Worm (Caenorhabditis elegans): ENCODE results near the gene dim-1.

Gene dim-1

DNA sequence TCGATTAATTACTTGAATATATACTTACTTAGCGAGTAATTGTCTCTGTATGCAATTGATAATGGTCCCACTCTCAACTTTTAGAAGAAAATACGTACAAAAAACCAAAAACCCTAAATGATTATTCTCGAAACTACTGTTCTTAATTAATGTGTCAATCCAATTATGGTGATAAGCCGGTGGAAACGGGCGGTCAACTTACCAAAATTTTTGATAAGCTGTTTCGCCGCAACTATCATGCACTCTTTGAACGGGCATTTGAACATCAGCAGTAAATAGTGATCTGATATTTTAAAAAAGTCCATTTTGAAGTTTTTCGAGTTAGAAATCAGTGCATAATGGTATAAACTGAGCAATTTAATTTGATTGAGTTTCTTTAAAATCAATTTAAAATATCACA, 20.4 kb upstream of the dim-1 start:
- no peak for TF ChIP-seq lir-3 (tag; optimal IDR thresholded peaks at IDR 0.05; ENCODE audit: poor library complexity)
- no peak for TF ChIP-seq isw-1 (GFP tag; IDR thresholded peaks at IDR 0.05)
- TF ChIP-seq skn-1 (tag; optimal IDR thresholded peaks at IDR 0.05) = no peak

DNA sequence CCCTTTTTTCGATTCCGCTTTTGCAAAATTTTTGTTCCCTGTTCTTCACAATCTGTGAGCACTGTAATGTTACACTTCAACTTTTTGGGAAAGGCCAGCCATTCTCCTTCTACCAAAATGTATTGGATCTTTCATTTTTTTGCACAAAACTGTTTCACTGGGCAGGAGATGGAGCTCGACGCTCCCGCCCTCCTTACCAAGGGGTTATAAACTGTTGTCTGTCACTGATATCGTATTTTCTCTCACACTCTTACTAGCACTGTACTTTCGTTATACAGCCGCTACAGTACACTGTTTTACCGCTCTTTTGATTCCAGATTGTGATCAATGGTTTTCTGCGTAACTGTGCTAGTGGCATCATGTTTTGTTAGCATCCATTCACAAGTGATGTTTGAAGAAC, 19.7 kb upstream of the dim-1 start, which contains the start of gene C46F2.1:
TSS of gene C46F2.1 (plus strand) at position 301 of the 400 bp plus-strand sequence.
- TF ChIP-seq ceh-8 (GFP tag; optimal IDR thresholded peaks at IDR 0.05) (no peak), isw-1 (GFP tag; IDR thresholded peaks at IDR 0.05) (no peak), efl-1 (optimal IDR thresholded peaks at IDR 0.05) (no peak), efl-1 (GFP tag; optimal IDR thresholded peaks at IDR 0.05 in 1 of 2) (peak in 1 of 2 experiments; percentile 49), ceh-90 (tag; optimal IDR thresholded peaks at IDR 0.05) (no peak), nhr-20 (tag; optimal IDR thresholded peaks at IDR 0.05) (no peak), nhr-237 (tag; optimal IDR thresholded peaks at IDR 0.05) (no peak), nhr-85 (tag) (peak; percentile 36), unc-98 (GFP tag; IDR thresholded peaks at IDR 0.05) (no peak), grh-1 (GFP tag; IDR thresholded peaks at IDR 0.05) (no peak), nhr-19 (GFP tag; conservative IDR thresholded peaks at IDR 0.05) (no peak), aha-1 (tag; optimal IDR thresholded peaks at IDR 0.05) (no peak)

DNA sequence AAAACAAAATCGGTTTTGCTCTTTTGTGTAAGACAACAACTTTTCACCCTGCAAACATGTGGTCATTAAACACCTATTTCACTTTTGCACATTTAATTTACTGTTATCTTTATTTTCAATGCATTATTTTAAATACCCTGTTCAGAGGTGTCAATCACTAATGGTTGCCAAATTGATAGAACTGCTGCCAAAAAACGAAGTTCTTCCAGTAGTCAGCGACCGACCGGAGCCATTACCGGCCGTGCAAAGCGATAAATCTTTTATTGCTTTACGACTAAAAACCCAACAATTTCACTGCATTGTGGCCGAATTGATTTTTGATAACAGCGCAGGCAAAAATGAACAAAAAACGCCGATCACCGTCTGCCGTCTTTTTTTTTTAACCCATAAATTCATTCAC, 16.5 kb upstream of the dim-1 start:
- TF ChIP-seq nhr-237 (tag; optimal IDR thresholded peaks at IDR 0.05) = no peak
- peak; percentile 6 for TF ChIP-seq elt-2 (tag; optimal IDR thresholded peaks at IDR 0.05)

DNA sequence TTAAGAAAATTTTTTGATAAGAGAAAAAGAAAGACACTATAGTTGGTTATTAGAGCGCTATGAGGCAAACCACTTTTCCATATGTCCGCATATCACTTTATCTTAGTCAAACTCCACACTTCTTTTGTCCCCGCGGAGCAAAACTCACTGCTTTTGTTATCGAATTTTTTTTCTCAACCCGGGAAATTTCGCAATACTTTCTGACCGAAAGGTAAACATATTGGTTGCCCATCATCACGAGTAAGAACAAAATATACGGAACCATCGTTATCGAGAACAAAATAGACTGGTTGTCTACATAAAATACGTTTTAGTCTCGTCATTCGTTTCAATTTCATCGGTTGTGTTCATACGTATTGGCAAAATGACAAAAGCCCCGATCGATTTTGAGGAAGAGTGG, 11.3 kb upstream of the dim-1 start, which contains the start of gene C18A11.1:
TSS of gene C18A11.1 (plus strand) at position 36 of the 400 bp plus-strand sequence.
- TF ChIP-seq hlh-4 (tag; optimal IDR thresholded peaks at IDR 0.05) (no peak), nhr-11 (tag; optimal IDR thresholded peaks at IDR 0.05) (no peak), grh-1 (GFP tag; IDR thresholded peaks at IDR 0.05) (no peak), mab-9 (GFP tag; IDR thresholded peaks at IDR 0.05) (no peak), ztf-11 (tag; optimal IDR thresholded peaks at IDR 0.05) (no peak), alr-1 (tag; optimal IDR thresholded peaks at IDR 0.05; ENCODE audit: borderline replicate concordance) (no peak), fos-1 (tag; optimal IDR thresholded peaks at IDR 0.05) (no peak), aly-2 (tag; optimal IDR thresholded peaks at IDR 0.05) (no peak), efl-3 (GFP tag; optimal IDR thresholded peaks at IDR 0.05) (no peak), C34B4.2 (tag; optimal IDR thresholded peaks at IDR 0.05) (no peak), sup-37 (GFP tag; optimal IDR thresholded peaks at IDR 0.05) (no peak), vab-15 (tag; optimal IDR thresholded peaks at IDR 0.05) (no peak), lin-15B (tag; optimal IDR thresholded peaks at IDR 0.05) (no peak), fkh-10 (GFP tag; optimal IDR thresholded peaks at IDR 0.05) (no peak), hpl-2 (GFP tag; optimal IDR thresholded peaks at IDR 0.05) (no peak), ceh-82 (tag; optimal IDR thresholded peaks at IDR 0.05) (no peak), nhr-12 (tag; optimal IDR thresholded peaks at IDR 0.05) (no peak), aha-1 (tag; optimal IDR thresholded peaks at IDR 0.05) (no peak), nhr-90 (tag; optimal IDR thresholded peaks at IDR 0.05; ENCODE audit: poor library complexity) (peak; percentile 26), irx-1 (tag; optimal IDR thresholded peaks at IDR 0.05) (no peak), lin-13 (GFP tag; optimal IDR thresholded peaks at IDR 0.05) (no peak), unc-98 (GFP tag; IDR thresholded peaks at IDR 0.05) (no peak), jun-1 (tag; optimal IDR thresholded peaks at IDR 0.05) (peak; percentile 2), swsn-7 (tag; optimal IDR thresholded peaks at IDR 0.05) (no peak), nhr-28 (tag; optimal IDR thresholded peaks at IDR 0.05) (no peak), blmp-1 (tag; optimal IDR thresholded peaks at IDR 0.05) (no peak), elt-3 (tag; optimal IDR thresholded peaks at IDR 0.05) (no peak), tlp-1 (tag; optimal IDR thresholded peaks at IDR 0.05) (no peak), C04F5.9 (tag; optimal IDR thresholded peaks at IDR 0.05) (no peak), nhr-76 (tag; optimal IDR thresholded peaks at IDR 0.05) (no peak), elt-2 (tag; optimal IDR thresholded peaks at IDR 0.05) (peak; percentile 92), ceh-90 (tag; optimal IDR thresholded peaks at IDR 0.05) (no peak), pqm-1 (tag; optimal IDR thresholded peaks at IDR 0.05) (no peak), mef-2 (tag; optimal IDR thresholded peaks at IDR 0.05) (no peak), mdl-1 (tag; optimal IDR thresholded peaks at IDR 0.05) (peak in 1 of 2 experiments; percentile 25), nhr-237 (tag; optimal IDR thresholded peaks at IDR 0.05) (no peak), lin-35 (GFP tag; optimal IDR thresholded peaks at IDR 0.05) (peak in 1 of 2 experiments; percentile 47), fkh-4 (tag; optimal IDR thresholded peaks at IDR 0.05; ENCODE audit: borderline replicate concordance) (no peak), egl-27 (tag; optimal IDR thresholded peaks at IDR 0.05) (no peak)

All from whole organism, L1 larva.